Worm (Caenorhabditis elegans) whole organism, midembryonic: ENCODE results near the gene K10D11.7.

Experiments
- flt-1 ChIP-seq: fragments of 200-800 bp; sonication (Bioruptor generic); IDR thresholded peaks from 2 replicates; pipeline ENCODE4 v1.3.6; 2022; ENCODE audit warnings: missing genetic modification characterization, missing compliant biosample characterization
- klf-2 ChIP-seq: fragments of 200-800 bp; sonication (Bioruptor generic); conservative IDR thresholded peaks from 2 replicates; pipeline ENCODE4 v1.3.6; 2022; ENCODE audit warnings: missing genetic modification reagents, missing genetic modification characterization, missing compliant biosample characterization
- med-1 ChIP-seq: sonication (generic microtip); optimal IDR thresholded peaks from 2 replicates; lab custom pipeline; 2017; ENCODE audit warnings: missing genetic modification characterization, mild to moderate bottlenecking, missing compliant biosample characterization, antibody characterized with exemption, missing genetic modification reagents; ENCODE audit not compliant: insufficient read depth
- ref-1 ChIP-seq: fragments of 200-800 bp; sonication (Bioruptor generic); conservative IDR thresholded peaks from 2 replicates; pipeline ENCODE4 v1.3.6; 2022; ENCODE audit warnings: missing genetic modification reagents, missing genetic modification characterization, missing compliant biosample characterization
- tab-1 ChIP-seq: fragments of 200-800 bp; sonication (Bioruptor generic); IDR thresholded peaks from 2 replicates; pipeline ENCODE4 v1.3.6; 2022; ENCODE audit warnings: missing genetic modification characterization, missing compliant biosample characterization
- ztf-23 ChIP-seq: fragments of 200-800 bp; sonication (Bioruptor generic); IDR thresholded peaks from 2 replicates; pipeline ENCODE4 v1.3.6; 2022; ENCODE audit warnings: missing genetic modification reagents, missing genetic modification characterization, missing compliant biosample characterization
- ztf-29 ChIP-seq: fragments of 200-800 bp; sonication (Bioruptor generic); IDR thresholded peaks from 2 replicates; pipeline ENCODE4 v1.3.6; 2022; ENCODE audit warnings: missing genetic modification reagents, missing genetic modification characterization, missing compliant biosample characterization

DNA sequence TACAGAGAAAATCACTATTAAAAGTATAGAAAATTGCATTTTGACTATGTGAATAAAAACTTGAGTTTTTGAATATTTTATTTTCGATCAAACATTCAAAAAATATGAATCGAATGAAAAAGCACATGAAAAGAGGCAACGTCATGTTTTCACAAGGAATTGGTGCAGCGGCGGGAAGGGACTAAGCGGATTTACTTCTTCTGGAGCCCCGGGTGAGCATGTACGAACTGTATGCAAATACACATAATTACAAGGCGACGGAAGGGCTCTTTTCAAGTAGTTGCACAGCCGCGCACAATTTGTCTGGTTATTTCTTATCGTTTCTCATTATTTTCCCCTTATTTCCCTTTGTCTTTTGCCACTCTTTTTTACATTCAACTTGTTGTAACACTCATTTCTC, at the start of gene K10D11.7:
- TF ChIP-seq med-1 (no peak), tab-1 (GFP tag; lab: Robert Waterston, UW) (no peak), klf-2 (GFP tag; lab: Robert Waterston, UW) (no peak), flt-1 (no peak), ref-1 (GFP tag; lab: Robert Waterston, UW) (no peak), ztf-29 (GFP tag; lab: Robert Waterston, UW) (no peak), ztf-23 (no peak)
